Fruit fly (Drosophila melanogaster) whole organism, prepupa: ENCODE results near the gene IRSp53.

Source experiments
- CG16779 ChIP-seq: fragments of 200-800 bp; sonication (Bioruptor generic); optimal IDR thresholded peaks from 3 replicates; lab custom pipeline; 2017; ENCODE audit warnings: missing biosample characterization, mild to moderate bottlenecking, missing genetic modification characterization
- Hr39 ChIP-seq: fragments of 200-800 bp; sonication (Bioruptor generic); optimal IDR thresholded peaks from 2 replicates; lab custom pipeline; 2016; ENCODE audit warnings: missing biosample characterization, missing genetic modification characterization

- TF ChIP-seq CG16779 (tag; lab: Kevin White, UChicago) (no peak), Hr39 (GFP tag; lab: Kevin White, UChicago) (no peak)
These were observed 9.2 kb downstream of the IRSp53 start for dm6 chr3L:11145065-11145464.
